Worm (Caenorhabditis elegans) whole organism, dauer: ENCODE measurements around the gene cpz-2.

ENCODE experiments used
- unc-62 ChIP-seq: sonication (generic microtip); optimal IDR thresholded peaks from 2 replicates; lab custom pipeline; 2017; ENCODE audit warnings: missing biosample characterization, missing genetic modification reagents, missing genetic modification characterization

cpz-2 gene

ce11 chrV:13414585-13414984 lies 33.6 kb downstream of the cpz-2 start, which contains the start of gene cut-2:
Gene cut-2 (plus strand): TSS chrV:13414949.
- TF ChIP-seq unc-62 = no peak

DNA sequence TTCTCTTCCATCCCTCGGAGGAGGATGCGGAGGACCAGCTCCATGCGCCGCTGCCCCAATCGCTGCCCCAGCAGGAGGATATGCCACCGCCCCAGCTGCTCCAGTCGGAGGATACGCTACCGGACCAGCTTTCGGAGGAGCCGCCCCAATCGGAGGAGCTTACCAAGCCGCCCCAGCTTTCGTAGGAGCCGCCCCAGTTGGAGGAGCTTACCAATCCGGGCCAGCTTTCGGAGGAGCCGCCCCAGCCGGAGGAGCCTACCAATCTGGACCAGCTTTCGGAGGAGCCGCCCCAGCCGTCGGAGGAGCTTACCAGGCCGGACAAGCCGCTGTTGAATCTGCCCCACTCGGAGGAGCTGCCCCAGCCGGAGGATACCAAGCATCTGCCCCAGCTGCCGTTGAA lies 34.5 kb downstream of the cpz-2 start:
- no peak for TF ChIP-seq unc-62

DNA sequence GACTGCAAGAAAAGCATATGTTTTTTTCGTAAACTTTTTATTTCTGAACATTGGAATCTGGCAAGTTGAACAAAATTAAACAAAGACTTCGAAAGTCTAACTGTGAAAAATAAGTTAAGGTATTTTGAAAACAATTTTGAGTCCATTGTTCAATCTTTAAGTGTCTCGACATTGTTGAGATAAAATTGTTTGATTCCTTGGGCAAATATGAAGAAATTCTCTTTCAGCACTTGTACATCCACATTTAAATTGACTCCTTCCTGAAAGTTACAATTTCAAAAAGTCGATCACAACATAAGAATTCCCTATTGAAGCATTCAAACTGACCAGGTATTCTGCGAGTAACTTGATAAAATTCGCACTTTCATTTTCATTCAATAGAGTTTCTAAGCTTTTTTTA lies 35.1 kb downstream of the cpz-2 start:
- TF ChIP-seq unc-62 = no peak

DNA sequence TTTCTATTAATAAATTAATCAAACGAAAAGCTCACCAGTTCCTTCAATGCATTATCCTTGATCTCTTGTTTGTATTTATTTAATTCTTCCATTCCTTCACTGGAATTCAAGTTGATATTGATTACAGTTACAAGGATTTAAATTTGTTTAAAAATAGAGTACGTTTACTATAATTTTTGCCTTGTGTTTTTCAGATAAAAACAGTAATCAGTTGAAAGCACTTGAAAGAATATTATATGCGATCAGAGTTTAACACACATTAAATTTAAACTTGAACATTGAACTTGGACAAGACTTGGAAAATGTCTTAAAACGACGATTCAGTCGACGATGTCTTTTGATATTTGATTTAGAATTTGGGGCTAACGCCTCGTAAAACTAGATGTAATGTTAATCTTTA lies 36.5 kb downstream of the cpz-2 start, which contains the start of gene F53F1.6:
Gene F53F1.6 (minus strand): TSS at position 101 of the 400 bp plus-strand sequence.
- TF ChIP-seq unc-62 = no peak

ce11 chrV:13420640-13421039 lies 39.7 kb downstream of the cpz-2 start, which contains the start of gene srv-8:
Gene srv-8 (minus strand): TSS chrV:13420740.
- TF ChIP-seq unc-62 = no peak

ce11 chrV:13421697-13422096 lies 40.7 kb downstream of the cpz-2 start:
- no peak for TF ChIP-seq unc-62

DNA sequence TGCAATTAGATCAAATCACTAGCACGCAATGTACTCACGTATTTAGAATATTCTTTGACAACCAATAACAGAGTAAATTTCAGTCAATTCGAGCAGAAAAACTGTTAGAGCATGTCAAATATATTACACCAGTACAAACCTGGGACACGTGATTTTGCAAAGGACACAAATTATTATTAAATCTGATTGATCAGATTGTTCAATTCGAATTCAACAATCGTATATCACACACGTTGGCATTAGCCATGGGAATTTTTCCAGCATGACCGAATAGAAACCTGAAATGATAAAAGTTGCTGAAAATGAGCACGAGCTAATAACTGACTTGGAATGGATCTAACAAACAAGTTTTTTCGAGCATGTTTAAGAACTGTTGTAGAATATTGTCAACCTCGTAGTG lies 42.1 kb downstream of the cpz-2 start, which contains the start of gene srv-9:
Gene srv-9 (minus strand): TSS at position 101 of the 400 bp plus-strand sequence.
- TF ChIP-seq unc-62 = no peak

DNA sequence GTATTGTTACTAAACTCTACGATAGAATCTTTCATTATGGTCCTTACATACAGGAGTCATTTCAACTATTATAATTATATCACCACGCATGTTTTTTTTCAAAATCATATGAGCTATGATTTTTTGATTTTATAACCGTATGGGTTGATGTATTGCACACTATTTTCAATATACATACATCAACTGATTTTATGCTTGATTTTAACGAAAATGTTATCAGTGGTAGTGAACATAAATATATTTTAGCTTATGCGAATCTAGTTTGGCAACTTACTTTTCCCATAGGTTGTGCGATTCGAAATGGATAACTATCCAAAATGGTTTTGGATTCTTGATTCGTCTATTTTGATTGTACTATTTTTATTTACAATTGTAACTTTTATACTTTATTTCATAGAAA lies 42.6 kb downstream of the cpz-2 start, which contains the start of gene srv-10:
Gene srv-10 (plus strand): TSS at position 301 of the 400 bp plus-strand sequence.
- no peak for TF ChIP-seq unc-62

DNA sequence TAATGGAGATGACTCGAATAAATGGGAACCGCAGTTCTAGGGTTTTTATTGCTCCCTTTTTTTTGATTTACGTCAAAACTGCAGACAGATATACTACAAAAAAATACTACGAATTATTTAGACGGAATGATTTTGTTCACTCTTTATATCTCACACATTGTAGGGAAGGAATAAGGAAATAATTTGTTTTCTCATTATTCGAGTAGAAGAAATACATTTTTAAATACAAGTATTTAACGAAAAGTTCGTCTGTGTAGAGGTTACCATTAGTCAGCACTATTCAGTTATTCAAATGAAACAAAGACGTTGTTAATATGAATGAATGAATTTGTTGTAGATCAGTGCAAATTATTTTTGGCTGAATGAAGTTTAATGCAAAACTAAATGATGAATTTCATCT lies 45.8 kb downstream of the cpz-2 start, which contains the start of gene srd-18:
Gene srd-18 (minus strand): TSS at position 101 of the 400 bp plus-strand sequence.
- no peak for TF ChIP-seq unc-62

DNA sequence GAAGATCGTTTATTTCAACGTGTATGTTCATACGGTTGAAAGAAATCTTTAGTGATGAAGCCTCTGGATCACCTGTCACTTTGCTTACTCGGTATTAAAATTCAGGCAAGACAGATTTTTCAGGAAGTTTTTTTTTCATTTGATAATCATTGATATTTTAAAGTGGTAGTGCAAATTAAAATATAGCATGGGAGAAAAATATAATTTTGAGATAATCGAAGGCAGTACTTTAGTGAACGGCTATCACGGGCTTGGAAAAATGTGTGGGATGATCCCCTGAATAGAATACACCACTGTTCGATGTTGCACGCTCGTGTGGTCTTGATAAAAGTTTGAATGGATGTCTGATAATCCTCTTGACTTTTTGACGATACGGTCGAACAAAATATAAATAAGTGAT lies 46.4 kb downstream of the cpz-2 start:
- TF ChIP-seq unc-62 = no peak

- TF ChIP-seq unc-62 = no peak
Observed at ce11 chrV:13428660-13429059, 47.7 kb downstream of the cpz-2 start, which contains the start of gene srd-19. Gene srd-19 (minus strand): TSS chrV:13428760.

ce11 chrV:13432364-13432763 lies 51.4 kb downstream of the cpz-2 start, which contains the start of gene srd-17:
Gene srd-17 (minus strand): TSS chrV:13432714.
- no peak for TF ChIP-seq unc-62
